Fruit fly (Drosophila melanogaster) whole organism, adult: ENCODE measurements around the gene CG10338.

Experiments
- CG1620 ChIP-seq: fragments of 200-800 bp; sonication (Bioruptor generic); optimal IDR thresholded peaks from 2 replicates; lab custom pipeline; 2016; ENCODE audit warnings: missing biosample characterization, missing genetic modification characterization
- CG7101 ChIP-seq: fragments of 200-800 bp; sonication (Bioruptor generic); optimal IDR thresholded peaks from 2 replicates; lab custom pipeline; 2018; ENCODE audit warnings: missing biosample characterization, mild to moderate bottlenecking, missing genetic modification characterization, moderate library complexity
- Clk ChIP-seq: fragments of 200-800 bp; sonication (Bioruptor generic); optimal IDR thresholded peaks from 2 replicates; lab custom pipeline; 2017; ENCODE audit warnings: missing biosample characterization, missing genetic modification characterization
- cic ChIP-seq: fragments of 200-800 bp; sonication (Bioruptor generic); optimal IDR thresholded peaks from 2 replicates; lab custom pipeline; 2017; ENCODE audit warnings: missing biosample characterization, mild to moderate bottlenecking, missing genetic modification characterization, moderate library complexity
- kay ChIP-seq: fragments of 200-800 bp; sonication (Bioruptor generic); peaks from one replicate; lab custom pipeline; 2016; ENCODE audit warnings: missing biosample characterization, missing genetic modification characterization, borderline replicate concordance
- ovo ChIP-seq: fragments of 200-800 bp; sonication (Bioruptor generic); optimal IDR thresholded peaks from 2 replicates; lab custom pipeline; 2016; ENCODE audit warnings: missing biosample characterization, missing genetic modification characterization

- no peak for TF ChIP-seq CG7101 (tag; lab: Kevin White, UChicago)
- no peak for TF ChIP-seq Clk (GFP tag; lab: Kevin White, UChicago)
- TF ChIP-seq ovo (GFP tag; lab: Kevin White, UChicago), result no peak
- no peak for TF ChIP-seq kay (GFP tag; lab: Kevin White, UChicago)
- no peak for TF ChIP-seq cic (GFP tag; lab: Kevin White, UChicago)
- no peak for TF ChIP-seq CG1620 (GFP tag; lab: Kevin White, UChicago)
Measured at dm6 chr2L:18653328-18653675, 42.2 kb upstream of the CG10338 start.
